Worm (Caenorhabditis elegans): ENCODE data around the gene cht-5.

DNA sequence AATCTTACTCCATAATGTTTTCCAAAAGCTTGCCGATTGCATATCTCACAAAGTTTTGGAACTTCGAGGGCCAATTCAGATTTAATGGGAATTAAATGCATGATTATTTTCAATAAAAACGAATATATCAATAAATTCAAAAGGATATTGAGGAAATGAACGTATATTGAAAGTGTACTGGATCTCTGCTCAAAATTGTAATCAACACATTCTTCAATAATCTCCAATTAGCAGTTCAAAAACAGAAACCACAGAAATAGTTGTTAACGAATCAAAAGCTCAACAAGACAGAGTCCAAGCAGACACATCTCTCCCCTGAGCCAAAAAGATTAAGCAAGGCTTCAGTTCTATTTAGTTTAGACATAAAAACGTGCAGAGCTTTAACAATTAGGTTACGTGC, 43.9 kb upstream of the cht-5 start, which contains the start of gene nhr-192:
- TF ChIP-seq him-1 (tag; optimal IDR thresholded peaks at IDR 0.05), result no peak
- TF ChIP-seq W03F9.2 (tag; optimal IDR thresholded peaks at IDR 0.05), result no peak
- TF ChIP-seq dao-5 (tag; optimal IDR thresholded peaks at IDR 0.05), result no peak

Measured in whole organism, L4/young adult.